Worm (Caenorhabditis elegans): ENCODE data around the gene M05D6.5.
A peak's percentile ranks its signal among the peaks of the same experiment; 100 is the strongest.

DNA sequence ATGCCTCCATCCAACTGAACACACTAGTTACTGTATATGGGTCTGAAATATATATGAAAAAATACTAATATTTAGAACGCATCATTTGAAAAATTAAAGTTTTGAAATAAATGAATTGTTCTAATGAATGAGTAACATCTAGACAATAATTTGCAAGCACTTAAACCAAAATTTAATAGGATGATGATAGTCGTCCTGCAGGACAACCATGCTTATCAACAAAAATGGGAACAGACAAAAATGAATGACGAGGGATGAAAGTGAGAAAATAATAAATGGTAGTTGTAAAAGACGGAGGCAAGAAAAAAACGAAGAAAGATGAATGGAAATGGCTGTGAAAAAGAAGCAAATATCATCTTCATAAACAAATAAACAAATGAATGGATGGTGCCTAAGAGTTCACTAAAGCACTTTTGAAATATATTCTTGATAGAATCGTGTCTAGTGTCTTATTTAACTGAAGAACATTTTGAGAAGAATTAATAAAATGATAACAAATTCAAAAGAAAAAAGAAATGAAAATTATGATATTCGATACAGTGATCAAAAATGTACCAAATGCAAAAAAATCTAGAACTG is 49.3 kb upstream of the M05D6.5 start, which contains the start of gene gldi-7:
- TF ChIP-seq ZK546.5 (tag; optimal IDR thresholded peaks at IDR 0.05) (no peak), nhr-11 (tag; optimal IDR thresholded peaks at IDR 0.05) (no peak), blmp-1 (tag; optimal IDR thresholded peaks at IDR 0.05; ENCODE audit: insufficient read depth) (no peak), nhr-6 (tag; optimal IDR thresholded peaks at IDR 0.05) (no peak), fos-1 (tag; optimal IDR thresholded peaks at IDR 0.05) (peak; percentile 67), ama-1 (optimal IDR thresholded peaks at IDR 0.05) (no peak), lin-13 (GFP tag; optimal IDR thresholded peaks at IDR 0.05) (no peak), nhr-23 (tag; optimal IDR thresholded peaks at IDR 0.05) (no peak), mdl-1 (tag; optimal IDR thresholded peaks at IDR 0.05) (no peak), nhr-21 (tag; optimal IDR thresholded peaks at IDR 0.05) (no peak), aly-2 (tag; optimal IDR thresholded peaks at IDR 0.05) (no peak), unc-62 (GFP tag; optimal IDR thresholded peaks at IDR 0.05) (no peak), elt-3 (tag; optimal IDR thresholded peaks at IDR 0.05) (no peak), mab-5 (tag; optimal IDR thresholded peaks at IDR 0.05) (no peak)

Measured in whole organism, L2 larva.